Worm (Caenorhabditis elegans) whole organism, early embryonic: ENCODE results near the gene sptl-1.

Experiments
- B0310.2 ChIP-seq: sonication (generic microtip); optimal IDR thresholded peaks from 2 replicates; lab custom pipeline; 2016; ENCODE audit warnings: mild to moderate bottlenecking, missing genetic modification characterization, missing compliant biosample characterization
- F13C5.2 ChIP-seq: sonication (generic microtip); optimal IDR thresholded peaks from 2 replicates; lab custom pipeline; 2017; ENCODE audit warnings: mild to moderate bottlenecking, missing genetic modification characterization, inconsistent platforms, missing compliant biosample characterization
- aly-1 ChIP-seq: sonication (generic microtip); optimal IDR thresholded peaks from 2 replicates; lab custom pipeline; 2016; ENCODE audit warnings: missing genetic modification characterization, missing compliant biosample characterization
- ama-1 ChIP-seq: fragments of 150-350 bp; optimal IDR thresholded peaks from 2 replicates; lab custom pipeline; 2014
- ceh-13 ChIP-seq: fragments of 200-800 bp; sonication (Bioruptor generic); optimal IDR thresholded peaks from 2 replicates; lab custom pipeline; 2018; ENCODE audit warnings: mild to moderate bottlenecking, missing genetic modification characterization, missing compliant biosample characterization
- ceh-36 ChIP-seq: sonication (generic microtip); optimal IDR thresholded peaks from 2 replicates; lab custom pipeline; 2016; ENCODE audit warnings: missing genetic modification characterization, inconsistent platforms, missing compliant biosample characterization
- ets-7 ChIP-seq: sonication (generic microtip); optimal IDR thresholded peaks from 2 replicates; lab custom pipeline; 2016; ENCODE audit warnings: missing genotype, missing genetic modification characterization, missing compliant biosample characterization
- flt-1 ChIP-seq: fragments of 200-800 bp; sonication (Bioruptor generic); IDR thresholded peaks from 2 replicates; pipeline ENCODE4 v1.3.6; 2022; ENCODE audit warnings: missing genetic modification characterization, missing compliant biosample characterization
- hmbx-1 ChIP-seq: sonication (generic microtip); optimal IDR thresholded peaks from 2 replicates; lab custom pipeline; 2016; ENCODE audit warnings: mild to moderate bottlenecking, missing genetic modification characterization, missing compliant biosample characterization
- hmg-4 ChIP-seq: fragments of 200-800 bp; sonication (Bioruptor generic); optimal IDR thresholded peaks from 2 replicates; lab custom pipeline; 2018; ENCODE audit warnings: mild to moderate bottlenecking, missing genetic modification characterization, missing compliant biosample characterization
- hnd-1 ChIP-seq: sonication (generic microtip); optimal IDR thresholded peaks from 2 replicates; lab custom pipeline; 2016; ENCODE audit warnings: missing genetic modification characterization, missing compliant biosample characterization
- pes-1 ChIP-seq: fragments of 200-800 bp; sonication (Bioruptor generic); IDR thresholded peaks from 2 replicates; pipeline ENCODE4 v1.3.6; 2022; ENCODE audit warnings: missing genetic modification reagents, missing genetic modification characterization, missing compliant biosample characterization
- scrt-1 ChIP-seq: fragments of 200-800 bp; sonication (Bioruptor generic); IDR thresholded peaks from 2 replicates; pipeline ENCODE4 v1.3.6; 2022; ENCODE audit warnings: missing genetic modification characterization, missing compliant biosample characterization
- sea-1 ChIP-seq: fragments of 200-800 bp; sonication (Bioruptor generic); conservative IDR thresholded peaks from 2 replicates; pipeline ENCODE4 v1.3.6; 2022; ENCODE audit warnings: missing genetic modification characterization, missing compliant biosample characterization
- tbx-11 ChIP-seq: fragments of 200-800 bp; sonication (Bioruptor generic); IDR thresholded peaks from 2 replicates; pipeline ENCODE4 v1.3.6; 2022; ENCODE audit warnings: missing genetic modification characterization, missing compliant biosample characterization
- tbx-37 ChIP-seq: fragments of 200-800 bp; sonication (Bioruptor generic); conservative IDR thresholded peaks from 2 replicates; pipeline ENCODE4 v1.3.6; 2022; ENCODE audit warnings: missing genetic modification reagents, missing genetic modification characterization, missing compliant biosample characterization
- tra-4 ChIP-seq: sonication (generic microtip); optimal IDR thresholded peaks from 2 replicates; lab custom pipeline; 2017; ENCODE audit warnings: missing genetic modification characterization, missing compliant biosample characterization

Gene sptl-1

ce11 chrII:21953-22352, 29.5 kb upstream of the sptl-1 start:
- TF ChIP-seq ceh-36 (tag; lab: Kevin White, UChicago) = no peak
- TF ChIP-seq ets-7 (tag; lab: Kevin White, UChicago) = no peak
- TF ChIP-seq ama-1 (lab: Kevin White, UChicago) = no peak
- TF ChIP-seq F13C5.2 (tag; lab: Kevin White, UChicago) = no peak
- no peak for TF ChIP-seq sea-1 (GFP tag; lab: Robert Waterston, UW)
- TF ChIP-seq aly-1 (tag; lab: Kevin White, UChicago) = no peak
- TF ChIP-seq flt-1 (GFP tag; lab: Robert Waterston, UW) = no peak
- no peak for TF ChIP-seq ceh-13 (GFP tag; lab: Kevin White, UChicago)
- no peak for TF ChIP-seq tbx-37 (GFP tag; lab: Robert Waterston, UW)
- TF ChIP-seq tbx-11 (GFP tag; lab: Robert Waterston, UW) = no peak
- TF ChIP-seq B0310.2 = no peak
- TF ChIP-seq pes-1 = no peak

- TF ChIP-seq F13C5.2 (tag; lab: Kevin White, UChicago) (no peak), hmbx-1 (tag; lab: Kevin White, UChicago) (no peak), tra-4 (tag; lab: Kevin White, UChicago) (no peak), hmg-4 (GFP tag; lab: Kevin White, UChicago) (no peak), tbx-37 (GFP tag; lab: Robert Waterston, UW) (no peak), ceh-13 (GFP tag; lab: Kevin White, UChicago) (no peak), ets-7 (tag; lab: Kevin White, UChicago) (no peak), B0310.2 (no peak), ama-1 (lab: Kevin White, UChicago) (no peak), tbx-11 (GFP tag; lab: Robert Waterston, UW) (no peak), pes-1 (no peak), ceh-36 (tag; lab: Kevin White, UChicago) (no peak), sea-1 (GFP tag; lab: Robert Waterston, UW) (no peak), flt-1 (GFP tag; lab: Robert Waterston, UW) (no peak), scrt-1 (GFP tag; lab: Robert Waterston, UW) (no peak)
These were observed 28.4 kb upstream of the sptl-1 start, which contains the start of gene sqt-2 for ce11 chrII:23025-23424. TSS of gene sqt-2 (plus strand) at chrII:23325.

DNA sequence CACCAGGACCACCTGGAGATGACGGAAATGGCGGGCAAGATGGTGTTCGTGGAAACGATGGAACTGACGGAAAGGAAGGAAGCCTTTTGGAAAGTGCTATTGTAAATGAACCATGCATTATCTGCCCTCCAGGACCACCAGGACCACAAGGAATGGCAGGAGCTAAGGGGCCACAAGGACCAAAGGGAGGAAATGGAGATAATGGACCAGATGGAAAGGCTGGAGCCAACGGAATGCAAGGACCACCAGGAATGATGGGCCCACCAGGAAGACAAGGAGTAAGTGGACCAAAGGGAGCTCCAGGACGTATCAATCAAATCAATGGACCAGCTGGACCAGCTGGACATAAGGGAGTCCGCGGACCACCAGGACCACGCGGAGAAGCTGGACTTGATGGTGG, 27.7 kb upstream of the sptl-1 start:
- TF ChIP-seq pes-1 (no peak), F13C5.2 (tag; lab: Kevin White, UChicago) (no peak), flt-1 (GFP tag; lab: Robert Waterston, UW) (no peak), tbx-37 (GFP tag; lab: Robert Waterston, UW) (no peak), tra-4 (tag; lab: Kevin White, UChicago) (no peak), ets-7 (tag; lab: Kevin White, UChicago) (no peak), ceh-36 (tag; lab: Kevin White, UChicago) (no peak)

- TF ChIP-seq ceh-13 (GFP tag; lab: Kevin White, UChicago) = no peak
- no peak for TF ChIP-seq ama-1 (lab: Kevin White, UChicago)
- no peak for TF ChIP-seq tbx-11 (GFP tag; lab: Robert Waterston, UW)
- TF ChIP-seq hmg-4 (GFP tag; lab: Kevin White, UChicago) = no peak
- TF ChIP-seq B0310.2 = no peak
- peak; percentile 26 for TF ChIP-seq F13C5.2 (tag; lab: Kevin White, UChicago)
- no peak for TF ChIP-seq ets-7 (tag; lab: Kevin White, UChicago)
These were observed 26.9 kb upstream of the sptl-1 start, which contains the start of gene enee-1 for ce11 chrII:24559-24998. TSS of gene enee-1 (plus strand) at chrII:24666.

DNA sequence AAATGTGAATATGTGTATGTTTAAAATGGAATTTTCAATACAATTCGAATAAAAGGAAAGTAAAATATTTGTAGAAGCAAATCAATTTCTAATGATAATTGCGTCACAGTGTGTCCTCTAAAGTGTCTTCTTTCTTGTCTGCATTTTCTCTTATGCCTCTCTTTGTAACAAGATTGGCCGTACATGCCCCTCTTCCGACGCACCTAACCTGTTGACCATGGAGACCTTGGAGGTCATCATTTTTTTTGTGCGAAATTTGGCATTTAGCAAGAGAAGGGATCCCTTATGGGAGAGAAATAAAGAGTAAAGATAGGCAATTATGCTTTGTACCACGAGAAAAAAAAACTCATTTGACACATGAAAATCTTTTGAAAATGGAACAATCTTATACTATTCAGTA, 23.2 kb upstream of the sptl-1 start, which contains the start of gene F23F1.4:
Gene F23F1.4 (minus strand): TSS at position 141 of the 400 bp plus-strand sequence.
- no peak for TF ChIP-seq scrt-1 (GFP tag; lab: Robert Waterston, UW)

DNA sequence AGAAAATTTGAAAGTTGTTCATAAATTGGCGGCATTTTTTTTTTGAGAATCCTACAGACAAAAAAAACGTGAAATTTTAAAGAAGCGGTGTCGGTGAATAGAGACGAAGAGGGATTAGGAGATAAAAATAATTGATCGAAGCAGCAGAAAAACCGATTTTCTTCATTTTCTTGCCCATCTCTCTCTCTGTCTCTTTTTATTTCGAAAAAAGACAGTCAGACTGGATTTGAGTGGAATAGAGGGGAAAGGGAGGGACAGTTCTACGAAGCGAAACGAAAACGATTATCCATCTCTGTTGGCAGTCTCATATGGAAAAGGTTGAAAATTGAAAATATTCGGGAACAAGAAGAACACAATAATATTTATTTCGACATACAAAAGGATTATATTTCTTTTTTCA, 21.9 kb upstream of the sptl-1 start:
- no peak for TF ChIP-seq B0310.2
- no peak for TF ChIP-seq ceh-36 (tag; lab: Kevin White, UChicago)

DNA sequence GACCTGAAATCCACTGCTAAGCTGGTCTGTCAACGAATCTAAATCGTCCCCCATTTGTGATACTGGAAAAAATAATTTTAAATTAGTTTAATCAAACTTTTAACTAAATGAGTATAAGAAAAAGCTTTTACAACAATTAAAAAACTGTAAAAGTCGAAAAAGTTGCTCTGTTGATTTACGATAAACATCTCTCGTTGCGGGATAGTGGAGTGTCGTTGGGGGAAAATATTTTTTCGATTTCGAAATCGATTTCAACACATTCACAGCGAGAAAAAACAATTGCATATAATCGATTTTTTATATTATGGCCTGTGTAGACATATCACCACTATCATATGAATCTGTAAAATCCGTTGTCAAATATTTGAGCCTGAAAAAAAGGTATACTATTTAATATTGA, 19.9 kb upstream of the sptl-1 start, which contains the start of the genes F23F1.5 and fbxc-54:
Gene F23F1.5 (minus strand): TSS at position 64 of the 400 bp plus-strand sequence.
Gene fbxc-54 (plus strand): TSS at position 199 of the 400 bp plus-strand sequence.
- no peak for TF ChIP-seq F13C5.2 (tag; lab: Kevin White, UChicago)
- TF ChIP-seq tbx-37 (GFP tag; lab: Robert Waterston, UW) = no peak
- TF ChIP-seq pes-1 = no peak
- no peak for TF ChIP-seq ceh-36 (tag; lab: Kevin White, UChicago)

- no peak for TF ChIP-seq hnd-1 (tag; lab: Kevin White, UChicago)
- TF ChIP-seq hmbx-1 (tag; lab: Kevin White, UChicago) = no peak
- TF ChIP-seq F13C5.2 (tag; lab: Kevin White, UChicago) = no peak
- TF ChIP-seq hmg-4 (GFP tag; lab: Kevin White, UChicago) = no peak
These were observed 17.5 kb upstream of the sptl-1 start, which contains the start of gene F23F1.2 for ce11 chrII:33904-34303. TSS of gene F23F1.2 (plus strand) at chrII:34204.

DNA sequence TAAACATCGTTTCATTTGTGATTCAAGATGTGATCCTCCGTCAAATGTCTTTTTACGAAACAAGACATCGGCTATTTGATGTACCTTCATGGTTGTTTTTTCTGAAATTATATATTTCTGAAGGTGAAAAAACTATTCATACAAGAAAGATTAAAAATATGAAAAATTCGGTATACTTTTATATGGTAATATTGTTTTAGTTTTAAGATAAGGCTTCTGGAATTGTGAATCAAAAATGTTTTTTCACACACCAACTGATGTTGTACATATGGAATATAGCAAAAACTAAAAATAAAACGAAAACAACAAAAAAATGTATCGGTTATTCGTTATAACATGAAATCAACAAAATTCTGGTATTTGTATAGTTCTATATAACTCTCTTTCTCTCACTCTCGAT, 14.2 kb upstream of the sptl-1 start, which contains the start of gene F23F1.6:
Gene F23F1.6 (minus strand): TSS at position 101 of the 400 bp plus-strand sequence.
- TF ChIP-seq flt-1 (GFP tag; lab: Robert Waterston, UW) = no peak
- no peak for TF ChIP-seq aly-1 (tag; lab: Kevin White, UChicago)
- no peak for TF ChIP-seq scrt-1 (GFP tag; lab: Robert Waterston, UW)
- TF ChIP-seq hnd-1 (tag; lab: Kevin White, UChicago) = no peak
- no peak for TF ChIP-seq pes-1
- no peak for TF ChIP-seq ama-1 (lab: Kevin White, UChicago)
- TF ChIP-seq F13C5.2 (tag; lab: Kevin White, UChicago) = no peak
- TF ChIP-seq tra-4 (tag; lab: Kevin White, UChicago) = no peak
- no peak for TF ChIP-seq ets-7 (tag; lab: Kevin White, UChicago)
- TF ChIP-seq B0310.2 = no peak
